Worm (Caenorhabditis elegans) whole organism, late embryonic: ENCODE results near the gene R05A10.7.

Experiments used
- ama-1 ChIP-seq: fragments of 150-350 bp; optimal IDR thresholded peaks from 2 replicates; lab custom pipeline; 2014
- ceh-14 ChIP-seq: sonication (generic microtip); optimal IDR thresholded peaks from 2 replicates; lab custom pipeline; 2016; ENCODE audit warnings: missing genotype, missing genetic modification characterization, missing compliant biosample characterization
- ceh-48 ChIP-seq: sonication (generic microtip); optimal IDR thresholded peaks from 2 replicates; lab custom pipeline; 2016; ENCODE audit warnings: missing genetic modification characterization, inconsistent platforms, missing compliant biosample characterization
- dve-1 ChIP-seq: sonication (generic microtip); optimal IDR thresholded peaks from 2 replicates; lab custom pipeline; 2017; ENCODE audit warnings: antibody characterized with exemption, mild to moderate bottlenecking, missing genetic modification characterization, missing compliant biosample characterization
- ets-4 ChIP-seq: sonication (generic microtip); optimal IDR thresholded peaks from 2 replicates; lab custom pipeline; 2016; ENCODE audit warnings: missing genetic modification characterization, missing compliant biosample characterization
- fkh-10 ChIP-seq: fragments of 150-350 bp; optimal IDR thresholded peaks from 2 replicates; lab custom pipeline; 2014; ENCODE audit warnings: missing biosample characterization, missing genetic modification reagents, missing genetic modification characterization
- gmeb-2 ChIP-seq: sonication (generic microtip); optimal IDR thresholded peaks from 2 replicates; lab custom pipeline; 2016; ENCODE audit warnings: missing genetic modification characterization, inconsistent platforms, missing compliant biosample characterization
- sox-4 ChIP-seq: sonication (generic microtip); optimal IDR thresholded peaks from 2 replicates; lab custom pipeline; 2017; ENCODE audit warnings: mild to moderate bottlenecking, missing genetic modification characterization, inconsistent platforms, missing compliant biosample characterization
- tbx-2 ChIP-seq: sonication (generic microtip); optimal IDR thresholded peaks from 2 replicates; lab custom pipeline; 2016; ENCODE audit warnings: missing genetic modification characterization, missing compliant biosample characterization
- tbx-7 ChIP-seq: sonication (generic microtip); optimal IDR thresholded peaks from 2 replicates; lab custom pipeline; 2016; ENCODE audit warnings: missing genotype, missing genetic modification characterization, missing compliant biosample characterization
- unc-86 ChIP-seq: sonication (generic microtip); optimal IDR thresholded peaks from 2 replicates; lab custom pipeline; 2016; ENCODE audit warnings: missing genetic modification characterization, missing compliant biosample characterization

Gene R05A10.7

DNA sequence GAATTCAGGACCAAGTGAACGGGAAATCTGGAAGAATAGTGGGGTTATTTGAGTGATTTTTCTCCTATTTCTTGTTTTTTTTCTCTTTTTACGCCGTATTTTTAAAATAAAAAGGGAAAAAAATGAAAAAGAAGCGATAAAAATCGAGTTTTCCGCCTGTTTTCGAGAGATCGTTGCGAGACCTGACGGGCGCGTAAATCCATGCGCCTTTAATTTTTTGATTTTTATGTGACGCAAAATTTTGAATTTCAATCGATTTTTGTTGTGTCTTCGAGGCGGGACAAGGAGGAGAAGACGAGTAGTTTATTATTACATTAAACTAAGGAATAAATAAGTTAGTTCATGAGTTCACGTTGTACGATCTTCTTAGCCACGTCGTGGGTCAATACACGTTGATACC lies 49.1 kb downstream of the R05A10.7 start:
- TF ChIP-seq ets-4 (tag; lab: Kevin White, UChicago) = no peak
- TF ChIP-seq unc-86 (tag; lab: Kevin White, UChicago) = no peak
- TF ChIP-seq ama-1 = no peak
- TF ChIP-seq tbx-7 (tag; lab: Kevin White, UChicago) = no peak
- TF ChIP-seq gmeb-2 = no peak
- no peak for TF ChIP-seq sox-4 (tag; lab: Kevin White, UChicago)
- TF ChIP-seq tbx-2 (tag; lab: Kevin White, UChicago) = no peak
- TF ChIP-seq dve-1 (tag; lab: Kevin White, UChicago) = no peak
- TF ChIP-seq ceh-14 (tag; lab: Kevin White, UChicago) = no peak
- no peak for TF ChIP-seq ceh-48 (tag; lab: Kevin White, UChicago)
- no peak for TF ChIP-seq fkh-10
